Worm (Caenorhabditis elegans): ENCODE results near the gene W02B12.11.

DNA sequence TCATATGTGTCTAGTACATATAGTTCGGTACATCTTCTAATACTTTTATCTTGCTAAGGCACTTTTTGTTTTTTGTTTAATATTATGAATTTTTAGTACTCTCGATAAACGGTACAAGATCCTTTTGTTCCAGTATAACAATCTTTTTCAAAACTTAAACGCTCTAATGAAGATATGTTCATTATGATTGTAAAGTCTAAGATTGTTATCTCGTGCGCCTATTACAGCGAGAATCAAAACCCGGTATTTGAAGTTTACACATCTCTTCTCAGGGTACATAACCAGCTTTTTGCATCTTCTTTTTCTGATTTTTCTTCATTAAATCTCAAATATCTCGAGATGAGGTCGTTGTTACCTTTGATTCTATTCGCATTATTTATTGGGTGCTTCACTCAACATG lies 14.3 kb downstream of the W02B12.11 start, which contains the start of gene B0334.13:
- TF ChIP-seq unc-130 (GFP tag; optimal IDR thresholded peaks at IDR 0.05) (no peak), fos-1 (tag; optimal IDR thresholded peaks at IDR 0.05) (no peak), ztf-11 (tag; optimal IDR thresholded peaks at IDR 0.05) (no peak)
